Worm (Caenorhabditis elegans): ENCODE measurements around the gene eif-2Balpha.

- no peak for TF ChIP-seq ceh-31 (tag; optimal IDR thresholded peaks at IDR 0.05)
- TF ChIP-seq lin-11 (tag; optimal IDR thresholded peaks at IDR 0.05), result no peak
Measured at ce11 chrIII:9538655-9539155, 4.2 kb upstream of the eif-2Balpha start, which contains the start of gene ZK1098.3.
